Worm (Caenorhabditis elegans) whole organism, L4 larva: ENCODE measurements around the gene atn-1.
A peak's percentile ranks its signal among the peaks of the same experiment; 100 is the strongest.

Source experiments
- F10B5.3 ChIP-seq: sonication (generic microtip); optimal IDR thresholded peaks from 2 replicates; lab custom pipeline; 2016; ENCODE audit warnings: mild to moderate bottlenecking, missing genetic modification characterization, missing compliant biosample characterization
- F37D6.2 ChIP-seq: sonication (generic microtip); optimal IDR thresholded peaks from 2 replicates; lab custom pipeline; 2016; ENCODE audit warnings: mild to moderate bottlenecking, missing genetic modification characterization, missing compliant biosample characterization
- T26A8.4 ChIP-seq: fragments of 200-800 bp; sonication (Bioruptor generic); IDR thresholded peaks from 2 replicates; pipeline ENCODE4 v1.3.6; 2022; ENCODE audit warnings: missing genetic modification characterization, missing compliant biosample characterization
- Y5F2A.4 ChIP-seq: fragments of 200-800 bp; sonication (Bioruptor generic); optimal IDR thresholded peaks from 2 replicates; lab custom pipeline; 2018; ENCODE audit warnings: mild to moderate bottlenecking, missing genetic modification characterization, missing compliant biosample characterization
- Y75B8A.6 ChIP-seq: fragments of 200-800 bp; sonication (Bioruptor generic); IDR thresholded peaks from 2 replicates; pipeline ENCODE4 v1.3.6; 2022; ENCODE audit warnings: missing genetic modification reagents, missing genetic modification characterization, missing compliant biosample characterization
- ZK337.2 ChIP-seq: fragments of 200-800 bp; sonication (Bioruptor generic); IDR thresholded peaks from 2 replicates; pipeline ENCODE4 v1.3.6; 2022; ENCODE audit warnings: missing genetic modification reagents, missing genetic modification characterization, missing compliant biosample characterization
- ZK546.5 ChIP-seq, 2 experiments: sonication (generic microtip); optimal IDR thresholded peaks; 2 replicates each; lab custom pipeline; 2017; ENCODE audit warnings: missing biosample characterization in 2 of 2, missing genetic modification characterization in 2 of 2
- ama-1 ChIP-seq: fragments of 150-350 bp; optimal IDR thresholded peaks from 2 replicates; lab custom pipeline; 2014; ENCODE audit warnings: inconsistent platforms, mixed read lengths
- attf-4 ChIP-seq: sonication (generic microtip); optimal IDR thresholded peaks from 3 replicates; lab custom pipeline; 2017; ENCODE audit warnings: missing biosample characterization, missing genetic modification characterization
- ceh-28 ChIP-seq: fragments of 150-350 bp; optimal IDR thresholded peaks from 2 replicates; lab custom pipeline; 2014; ENCODE audit warnings: missing biosample characterization, missing genetic modification reagents, missing genetic modification characterization
- ceh-62 ChIP-seq: sonication (generic microtip); optimal IDR thresholded peaks from 2 replicates; lab custom pipeline; 2017; ENCODE audit warnings: missing biosample characterization, missing genetic modification characterization
- ceh-82 ChIP-seq: sonication (generic microtip); optimal IDR thresholded peaks from 2 replicates; lab custom pipeline; 2017; ENCODE audit warnings: missing biosample characterization, missing genetic modification characterization
- ces-1 ChIP-seq: fragments of 150-350 bp; sonication (generic microtip); optimal IDR thresholded peaks from 4 replicates; lab custom pipeline; 2014; ENCODE audit warnings: missing biosample characterization, missing genetic modification reagents, missing genetic modification characterization
- cey-2 ChIP-seq: sonication (generic microtip); optimal IDR thresholded peaks from 3 replicates; lab custom pipeline; 2017; ENCODE audit warnings: missing genetic modification characterization, mild to moderate bottlenecking, missing compliant biosample characterization, antibody characterized with exemption, borderline replicate concordance; ENCODE audit not compliant: insufficient read depth
- daf-16 ChIP-seq, 3 experiments: sonication (generic microtip); optimal IDR thresholded peaks; 2 replicates each; lab custom pipeline; 2016 to 2017; ENCODE audit warnings: missing genetic modification characterization in 3 of 3, missing genetic modification reagents in 3 of 3, mild to moderate bottlenecking in 2 of 3, missing compliant biosample characterization in 2 of 3, missing biosample characterization in 1 of 3, moderate library complexity in 1 of 3
- dmd-6 ChIP-seq: fragments of 200-800 bp; sonication (Bioruptor generic); IDR thresholded peaks from 2 replicates; pipeline ENCODE4 v1.3.6; 2022; ENCODE audit warnings: missing genetic modification reagents, missing genetic modification characterization, missing compliant biosample characterization
- dpl-1 ChIP-seq: fragments of 150-350 bp; optimal IDR thresholded peaks from 2 replicates; lab custom pipeline; 2014; ENCODE audit warnings: missing biosample characterization, missing genetic modification reagents, missing genetic modification characterization
- duxl-1 ChIP-seq: sonication (generic microtip); optimal IDR thresholded peaks from 2 replicates; lab custom pipeline; 2016; ENCODE audit warnings: mild to moderate bottlenecking, missing genetic modification characterization, moderate library complexity, missing compliant biosample characterization; ENCODE audit not compliant: poor library complexity
- dve-1 ChIP-seq: sonication (generic microtip); optimal IDR thresholded peaks from 2 replicates; lab custom pipeline; 2017; ENCODE audit warnings: antibody characterized with exemption, mild to moderate bottlenecking, missing genetic modification characterization, missing compliant biosample characterization; ENCODE audit not compliant: insufficient read depth
- hlh-11 ChIP-seq: fragments of 200-800 bp; sonication (Bioruptor generic); optimal IDR thresholded peaks from 2 replicates; lab custom pipeline; 2018; ENCODE audit warnings: mild to moderate bottlenecking, missing genetic modification characterization, missing compliant biosample characterization
- hlh-30 ChIP-seq: sonication (generic microtip); optimal IDR thresholded peaks from 2 replicates; lab custom pipeline; 2017; ENCODE audit warnings: antibody characterized with exemption, mild to moderate bottlenecking, missing genetic modification characterization, missing compliant biosample characterization; ENCODE audit not compliant: insufficient read depth
- jun-1 ChIP-seq: fragments of 150-350 bp; optimal IDR thresholded peaks from 2 replicates; lab custom pipeline; 2014; ENCODE audit warnings: missing biosample characterization, missing genetic modification reagents, missing genetic modification characterization
- lin-1 ChIP-seq: fragments of 200-800 bp; sonication (Bioruptor generic); IDR thresholded peaks from 2 replicates; pipeline ENCODE4 v1.3.6; 2022; ENCODE audit warnings: missing genetic modification reagents, missing genetic modification characterization, missing compliant biosample characterization
- lin-13 ChIP-seq: fragments of 150-350 bp; optimal IDR thresholded peaks from 2 replicates; lab custom pipeline; 2014; ENCODE audit warnings: missing biosample characterization, missing genetic modification reagents, missing genetic modification characterization
- lin-29 ChIP-seq: fragments of 200-800 bp; sonication (Bioruptor generic); IDR thresholded peaks from 2 replicates; pipeline ENCODE4 v1.3.6; 2022; ENCODE audit warnings: missing genetic modification reagents, missing genetic modification characterization, missing compliant biosample characterization
- lin-38 ChIP-seq: fragments of 200-800 bp; sonication (Bioruptor generic); IDR thresholded peaks from 2 replicates; pipeline ENCODE4 v1.3.6; 2022; ENCODE audit warnings: missing genetic modification reagents, missing genetic modification characterization, missing compliant biosample characterization
- lsy-2 ChIP-seq, 2 experiments: fragments of 150-350 bp in 1 of 2; sonication (generic microtip) in 1 of 2; optimal IDR thresholded peaks; 2 replicates each; lab custom pipeline; 2014 to 2017; ENCODE audit warnings: missing biosample characterization in 2 of 2, missing genetic modification characterization in 2 of 2
- madf-9 ChIP-seq: fragments of 200-800 bp; sonication (Bioruptor generic); conservative IDR thresholded peaks from 2 replicates; pipeline ENCODE4 v1.3.6; 2022; ENCODE audit warnings: missing genetic modification reagents, missing genetic modification characterization, missing compliant biosample characterization
- mdl-1 ChIP-seq, 2 experiments: fragments of 150-350 bp in 1 of 2; sonication (generic microtip) in 1 of 2; optimal IDR thresholded peaks; 2 replicates each; lab custom pipeline; 2014 to 2017; ENCODE audit warnings: missing biosample characterization in 2 of 2, missing genetic modification characterization in 2 of 2
- mep-1 ChIP-seq: fragments of 150-350 bp; sonication (generic microtip); optimal IDR thresholded peaks from 3 replicates; lab custom pipeline; 2014; ENCODE audit warnings: missing biosample characterization, missing genetic modification characterization
- nhr-10 ChIP-seq: fragments of 150-350 bp; optimal IDR thresholded peaks from 2 replicates; lab custom pipeline; 2014; ENCODE audit warnings: missing biosample characterization, missing genetic modification characterization
- nhr-102 ChIP-seq: sonication (generic microtip); optimal IDR thresholded peaks from 2 replicates; lab custom pipeline; 2016; ENCODE audit warnings: mild to moderate bottlenecking, missing genetic modification characterization, moderate library complexity, missing compliant biosample characterization
- nhr-28 ChIP-seq: fragments of 150-350 bp; optimal IDR thresholded peaks from 2 replicates; lab custom pipeline; 2014; ENCODE audit warnings: missing biosample characterization, missing genetic modification characterization
- nhr-41 ChIP-seq: fragments of 200-800 bp; sonication (Bioruptor generic); IDR thresholded peaks from 2 replicates; pipeline ENCODE4 v1.3.6; 2022; ENCODE audit warnings: missing genetic modification reagents, missing genetic modification characterization, missing compliant biosample characterization
- nhr-48 ChIP-seq: sonication (generic microtip); optimal IDR thresholded peaks from 2 replicates; lab custom pipeline; 2016; ENCODE audit warnings: mild to moderate bottlenecking, missing genetic modification characterization, missing compliant biosample characterization
- nhr-6 ChIP-seq: fragments of 150-350 bp; optimal IDR thresholded peaks from 2 replicates; lab custom pipeline; 2014; ENCODE audit warnings: missing biosample characterization, missing genetic modification characterization
- nhr-77 ChIP-seq: fragments of 150-350 bp; optimal IDR thresholded peaks from 2 replicates; lab custom pipeline; 2014; ENCODE audit warnings: missing biosample characterization, missing genetic modification characterization
- php-3 ChIP-seq: fragments of 200-800 bp; sonication (Bioruptor generic); IDR thresholded peaks from 2 replicates; pipeline ENCODE4 v1.3.6; 2022; ENCODE audit warnings: missing genetic modification reagents, missing genetic modification characterization, missing compliant biosample characterization
- pqm-1 ChIP-seq: sonication (generic microtip); optimal IDR thresholded peaks from 2 replicates; lab custom pipeline; 2017; ENCODE audit warnings: missing biosample characterization, missing genetic modification characterization
- rbr-2 ChIP-seq: sonication (generic microtip); optimal IDR thresholded peaks from 2 replicates; lab custom pipeline; 2016; ENCODE audit warnings: missing genotype, missing genetic modification characterization, missing compliant biosample characterization
- skn-1 ChIP-seq: fragments of 150-350 bp; optimal IDR thresholded peaks from 2 replicates; lab custom pipeline; 2014; ENCODE audit warnings: missing biosample characterization, missing genetic modification characterization
- snpc-4 ChIP-seq: fragments of 150-350 bp; optimal IDR thresholded peaks from 2 replicates; lab custom pipeline; 2014; ENCODE audit warnings: missing biosample characterization, missing genetic modification characterization
- spr-3 ChIP-seq: fragments of 200-800 bp; sonication (Bioruptor generic); optimal IDR thresholded peaks from 2 replicates; lab custom pipeline; 2018; ENCODE audit warnings: mild to moderate bottlenecking, missing genetic modification characterization, missing compliant biosample characterization
- tag-97 ChIP-seq: fragments of 200-800 bp; sonication (Bioruptor generic); IDR thresholded peaks from 2 replicates; pipeline ENCODE4 v1.3.6; 2022; ENCODE audit warnings: missing genetic modification characterization, missing compliant biosample characterization
- vab-7 ChIP-seq: fragments of 200-800 bp; sonication (Bioruptor generic); IDR thresholded peaks from 2 replicates; pipeline ENCODE4 v1.3.6; 2022; ENCODE audit warnings: missing genetic modification reagents, missing genetic modification characterization, missing compliant biosample characterization
- zag-1 ChIP-seq: fragments of 150-350 bp; optimal IDR thresholded peaks from 2 replicates; lab custom pipeline; 2014; ENCODE audit warnings: missing biosample characterization, missing genetic modification characterization
- zfp-2 ChIP-seq: sonication (generic microtip); optimal IDR thresholded peaks from 2 replicates; lab custom pipeline; 2016; ENCODE audit warnings: mild to moderate bottlenecking, missing genetic modification characterization, missing compliant biosample characterization
- ztf-11 ChIP-seq: fragments of 150-350 bp; optimal IDR thresholded peaks from 2 replicates; lab custom pipeline; 2014; ENCODE audit warnings: missing biosample characterization, missing genetic modification characterization

Gene atn-1

DNA sequence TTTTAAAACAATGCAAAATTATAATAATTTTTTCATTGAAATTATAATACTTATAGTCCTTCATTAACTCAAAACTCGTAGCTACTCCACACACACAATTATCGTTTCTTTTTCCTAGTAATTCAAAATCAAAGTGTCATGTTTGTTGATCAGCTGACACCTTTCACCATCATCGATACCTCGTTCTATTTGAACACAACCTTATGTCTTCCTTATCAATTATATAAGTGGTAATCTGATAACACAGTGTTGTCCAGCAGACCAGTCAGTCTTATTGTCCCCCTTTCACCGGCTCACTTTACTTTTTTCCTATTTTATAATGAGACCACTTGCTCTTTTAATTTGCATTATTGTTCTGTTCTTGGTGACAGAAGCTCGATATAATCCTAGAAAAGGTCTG is 34.6 kb downstream of the atn-1 start, which contains the start of the genes T28H10.2 and lgmn-1 (continued):
- no peak for TF ChIP-seq vab-7 (GFP tag; lab: Robert Waterston, UW)
- no peak for TF ChIP-seq ceh-28
- no peak for TF ChIP-seq ztf-11 (tag; lab: Kevin White, UChicago)
- no peak for TF ChIP-seq ZK546.5 (tag; optimal IDR thresholded peaks at IDR 0.05; lab: Kevin White, UChicago)
- peak in 1 of 2 experiments; percentile 31 for TF ChIP-seq daf-16 (GFP tag; optimal IDR thresholded peaks at IDR 0.05; lab: Kevin White, UChicago)
- peak; percentile 91 for TF ChIP-seq daf-16 (tag; optimal IDR thresholded peaks at IDR 0.05; lab: Kevin White, UChicago)
- peak in 1 of 2 experiments; percentile 20 for TF ChIP-seq lsy-2 (tag; optimal IDR thresholded peaks at IDR 0.05; lab: Kevin White, UChicago)
- peak; percentile 84 for TF ChIP-seq hlh-30 (tag; lab: Kevin White, UChicago)
- no peak for TF ChIP-seq attf-4 (tag; lab: Kevin White, UChicago)
- no peak for TF ChIP-seq F10B5.3 (tag; lab: Kevin White, UChicago)
- TF ChIP-seq mep-1, result peak; percentile 21
- TF ChIP-seq mdl-1 (tag; optimal IDR thresholded peaks at IDR 0.05; lab: Kevin White, UChicago), result no peak
- peak; percentile 77 for TF ChIP-seq dve-1 (tag; lab: Kevin White, UChicago)
- no peak for TF ChIP-seq jun-1 (tag; lab: Kevin White, UChicago)
- no peak for TF ChIP-seq nhr-6
- peak; percentile 17 for TF ChIP-seq nhr-48
- peak; percentile 84 for TF ChIP-seq hlh-11 (tag; lab: Kevin White, UChicago)
- TF ChIP-seq Y75B8A.6 (GFP tag; lab: Robert Waterston, UW), result no peak
- no peak for TF ChIP-seq rbr-2
- no peak for TF ChIP-seq dpl-1 (GFP tag; lab: Kevin White, UChicago)
- TF ChIP-seq lin-38 (GFP tag; lab: Robert Waterston, UW), result no peak
- TF ChIP-seq pqm-1, result peak; percentile 94
- no peak for TF ChIP-seq lin-13 (GFP tag; lab: Kevin White, UChicago)
- TF ChIP-seq nhr-10, result no peak
- peak; percentile 69 for TF ChIP-seq nhr-77 (tag; lab: Kevin White, UChicago)
- TF ChIP-seq, all 104 proteins: peak for 14

ce11 chrV:12513900-12514299 is 35.7 kb downstream of the atn-1 start:
- peak; percentile 33 for TF ChIP-seq hlh-11 (tag; lab: Kevin White, UChicago)
- TF ChIP-seq Y5F2A.4 (GFP tag; lab: Kevin White, UChicago), result no peak
- no peak for TF ChIP-seq madf-9 (GFP tag; lab: Robert Waterston, UW)
- no peak for TF ChIP-seq ceh-82 (tag; lab: Kevin White, UChicago)
- TF ChIP-seq duxl-1 (tag; lab: Kevin White, UChicago), result no peak
- no peak for TF ChIP-seq ama-1 (lab: Kevin White, UChicago)
- no peak for TF ChIP-seq lin-1 (GFP tag; lab: Robert Waterston, UW)
- no peak for TF ChIP-seq tag-97 (GFP tag; lab: Robert Waterston, UW)
- TF ChIP-seq nhr-102 (tag; lab: Kevin White, UChicago), result no peak
- TF ChIP-seq snpc-4 (tag; lab: Kevin White, UChicago), result no peak
- no peak for TF ChIP-seq ces-1 (GFP tag; lab: Kevin White, UChicago)
- no peak for TF ChIP-seq zag-1
- TF ChIP-seq spr-3 (GFP tag; lab: Kevin White, UChicago), result no peak
- TF ChIP-seq ZK337.2, result no peak
- no peak for TF ChIP-seq Y75B8A.6 (GFP tag; lab: Robert Waterston, UW)
- TF ChIP-seq php-3, result no peak
- TF ChIP-seq lin-29 (GFP tag; lab: Robert Waterston, UW), result no peak
- peak; percentile 51 for TF ChIP-seq pqm-1
- no peak for TF ChIP-seq zfp-2
- TF ChIP-seq ceh-62 (tag; lab: Kevin White, UChicago), result no peak
- no peak for TF ChIP-seq ZK546.5 (tag; optimal IDR thresholded peaks at IDR 0.05; lab: Kevin White, UChicago)
- TF ChIP-seq nhr-28 (tag; lab: Kevin White, UChicago), result no peak
- no peak for TF ChIP-seq nhr-41 (GFP tag; lab: Robert Waterston, UW)
- no peak for TF ChIP-seq mdl-1 (tag; optimal IDR thresholded peaks at IDR 0.05; lab: Kevin White, UChicago)
- TF ChIP-seq cey-2 (tag; lab: Kevin White, UChicago), result no peak
- no peak for TF ChIP-seq ztf-11 (tag; lab: Kevin White, UChicago)
- no peak for TF ChIP-seq dpl-1 (GFP tag; lab: Kevin White, UChicago)
- TF ChIP-seq ceh-28, result no peak
- no peak for TF ChIP-seq lin-13 (GFP tag; lab: Kevin White, UChicago)
- TF ChIP-seq skn-1 (tag; lab: Kevin White, UChicago), result no peak
- TF ChIP-seq T26A8.4 (GFP tag; lab: Robert Waterston, UW), result no peak
- peak; percentile 25; the same call in 1 of the 2 replicates for TF ChIP-seq dmd-6 (GFP tag; lab: Robert Waterston, UW)
- no peak for TF ChIP-seq F37D6.2 (tag; lab: Kevin White, UChicago)
- TF ChIP-seq nhr-48, result no peak
